Worm (Caenorhabditis elegans) whole organism, late embryonic: ENCODE measurements around the gene egl-43.

ENCODE experiments used
- elt-2 ChIP-seq: sonication (generic microtip); optimal IDR thresholded peaks from 2 replicates; lab custom pipeline; 2016; ENCODE audit warnings: missing genetic modification reagents, missing genetic modification characterization, missing compliant biosample characterization
- hlh-8 ChIP-seq: sonication (generic microtip); optimal IDR thresholded peaks from 2 replicates; lab custom pipeline; 2016; ENCODE audit warnings: missing genotype, missing genetic modification characterization, missing compliant biosample characterization
- pag-3 ChIP-seq: sonication (generic microtip); optimal IDR thresholded peaks from 2 replicates; lab custom pipeline; 2016; ENCODE audit warnings: missing compliant biosample characterization, missing genetic modification characterization, borderline replicate concordance

ce11 chrII:9990812-9991211 lies 35.8 kb downstream of the egl-43 start, which contains the start of gene lec-3:
- TF ChIP-seq pag-3 (no peak), elt-2 (tag; lab: Kevin White, UChicago) (no peak), hlh-8 (tag; lab: Kevin White, UChicago) (no peak)
